Fruit fly (Drosophila melanogaster) whole organism, embryonic: ENCODE results near the gene Dus1.

Source experiments
- BtbVII ChIP-seq: fragments of 200-800 bp; sonication (Bioruptor generic); optimal IDR thresholded peaks from 3 replicates; lab custom pipeline; 2017; ENCODE audit warnings: missing biosample characterization, mild to moderate bottlenecking, missing genetic modification characterization
- CG10462 ChIP-seq: fragments of 200-800 bp; sonication (Bioruptor generic); optimal IDR thresholded peaks from 2 replicates; lab custom pipeline; 2016; ENCODE audit warnings: missing biosample characterization, missing genetic modification characterization
- CG10654 ChIP-seq: fragments of 200-800 bp; sonication (Bioruptor generic); optimal IDR thresholded peaks from 2 replicates; lab custom pipeline; 2016; ENCODE audit warnings: missing biosample characterization, missing genetic modification characterization
- CG10959 ChIP-seq: fragments of 200-800 bp; sonication (Bioruptor generic); IDR thresholded peaks from 2 replicates; pipeline ENCODE4 v1.3.6; 2022; ENCODE audit warnings: missing biosample characterization, missing genetic modification characterization
- CG11723 ChIP-seq: fragments of 200-800 bp; sonication (Bioruptor generic); optimal IDR thresholded peaks from 2 replicates; lab custom pipeline; 2017; ENCODE audit warnings: missing biosample characterization, mild to moderate bottlenecking, missing genetic modification characterization
- CG18476 ChIP-seq: fragments of 200-800 bp; sonication (Bioruptor generic); optimal IDR thresholded peaks from 2 replicates; lab custom pipeline; 2016; ENCODE audit warnings: missing biosample characterization, mild to moderate bottlenecking, missing genetic modification characterization
- CG2889 ChIP-seq: fragments of 200-800 bp; sonication (Bioruptor generic); IDR thresholded peaks from 3 replicates; pipeline ENCODE4 v1.3.6; 2022; ENCODE audit warnings: missing biosample characterization, missing genetic modification characterization
- CG3838 ChIP-seq: fragments of 200-800 bp; sonication (Bioruptor generic); optimal IDR thresholded peaks from 3 replicates; lab custom pipeline; 2016; ENCODE audit warnings: missing biosample characterization, missing genetic modification characterization
- CG3847 ChIP-seq: fragments of 200-800 bp; sonication (Bioruptor generic); IDR thresholded peaks from 2 replicates; pipeline ENCODE4 v1.3.6; 2022; ENCODE audit warnings: missing biosample characterization, missing genetic modification characterization
- CG4282 ChIP-seq: fragments of 200-800 bp; sonication (Bioruptor generic); optimal IDR thresholded peaks from 2 replicates; lab custom pipeline; 2016; ENCODE audit warnings: missing biosample characterization, missing genetic modification characterization
- CG4404 ChIP-seq: fragments of 200-800 bp; sonication (Bioruptor generic); IDR thresholded peaks from 2 replicates; pipeline ENCODE4 v1.3.6; 2022; ENCODE audit warnings: missing biosample characterization, missing genetic modification characterization
- CG4707 ChIP-seq: fragments of 200-800 bp; sonication (Bioruptor generic); optimal IDR thresholded peaks from 2 replicates; lab custom pipeline; 2018; ENCODE audit warnings: missing biosample characterization, mild to moderate bottlenecking, missing genetic modification characterization, moderate library complexity
- CG5180 ChIP-seq: fragments of 200-800 bp; sonication (Bioruptor generic); optimal IDR thresholded peaks from 3 replicates; lab custom pipeline; 2017; ENCODE audit warnings: missing biosample characterization, missing genetic modification characterization, mild to moderate bottlenecking, moderate library complexity, missing genetic modification reagents
- CG6765 ChIP-seq: fragments of 200-800 bp; sonication (Bioruptor generic); optimal IDR thresholded peaks from 3 replicates; lab custom pipeline; 2017; ENCODE audit warnings: missing biosample characterization, mild to moderate bottlenecking, missing genetic modification characterization
- CG6791 ChIP-seq: fragments of 200-800 bp; sonication (Bioruptor generic); IDR thresholded peaks from 3 replicates; pipeline ENCODE4 v1.3.6; 2022; ENCODE audit warnings: missing biosample characterization, missing genetic modification characterization; ENCODE audit not compliant: partially characterized antibody
- CG7928 ChIP-seq: fragments of 200-800 bp; sonication (Bioruptor generic); optimal IDR thresholded peaks from 2 replicates; lab custom pipeline; 2017; ENCODE audit warnings: missing biosample characterization, mild to moderate bottlenecking, missing genetic modification characterization
- CG8388 ChIP-seq: fragments of 200-800 bp; sonication (Bioruptor generic); optimal IDR thresholded peaks from 2 replicates; lab custom pipeline; 2019; ENCODE audit warnings: missing biosample characterization, mild to moderate bottlenecking, missing genetic modification characterization, moderate library complexity
- CkIIα-i1 ChIP-seq: fragments of 200-800 bp; sonication (Bioruptor generic); IDR thresholded peaks from 2 replicates; pipeline ENCODE4 v1.3.6; 2022; ENCODE audit warnings: missing biosample characterization, missing genetic modification characterization
- CoRest ChIP-seq: fragments of 200-800 bp; sonication (Bioruptor generic); optimal IDR thresholded peaks from 3 replicates; lab custom pipeline; 2018; ENCODE audit warnings: missing biosample characterization, mild to moderate bottlenecking, missing genetic modification characterization, moderate library complexity
- D ChIP-seq, 2 experiments: fragments of 200-800 bp in 1 of 2; fragments of >200 bp in 1 of 2; sonication (Bioruptor generic) in 1 of 2; optimal IDR thresholded peaks; 2 replicates in 1 of 2; 3 replicates in 1 of 2; lab custom pipeline; 2017; ENCODE audit warnings: mild to moderate bottlenecking in 1 of 2, missing biosample characterization in 1 of 2, missing genetic modification characterization in 1 of 2, missing genetic modification reagents in 1 of 2
- D19B ChIP-seq: fragments of 200-800 bp; sonication (Bioruptor generic); optimal IDR thresholded peaks from 2 replicates; lab custom pipeline; 2017; ENCODE audit warnings: missing biosample characterization, mild to moderate bottlenecking, missing genetic modification characterization
- Dbx ChIP-seq: fragments of 200-800 bp; sonication (Bioruptor generic); IDR thresholded peaks from 3 replicates; pipeline ENCODE4 v1.3.6; 2022; ENCODE audit warnings: missing biosample characterization, missing genetic modification characterization
- Fer3 ChIP-seq: fragments of 200-800 bp; sonication (Bioruptor generic); optimal IDR thresholded peaks from 2 replicates; lab custom pipeline; 2018; ENCODE audit warnings: missing biosample characterization, mild to moderate bottlenecking, missing genetic modification characterization, moderate library complexity
- H15 ChIP-seq: fragments of 200-800 bp; sonication (Bioruptor generic); IDR thresholded peaks from 3 replicates; pipeline ENCODE4 v1.3.6; 2022; ENCODE audit warnings: missing biosample characterization, missing genetic modification characterization
- Jarid2 ChIP-seq: fragments of 200-800 bp; sonication (Bioruptor generic); optimal IDR thresholded peaks from 3 replicates; lab custom pipeline; 2017; ENCODE audit warnings: mild to moderate bottlenecking, missing biosample characterization, missing genetic modification reagents, missing genetic modification characterization
- Lhr ChIP-seq: fragments of 200-800 bp; sonication (Bioruptor generic); optimal IDR thresholded peaks from 3 replicates; lab custom pipeline; 2017; ENCODE audit warnings: mild to moderate bottlenecking, missing biosample characterization, missing genetic modification reagents, missing genetic modification characterization
- Mes4 ChIP-seq: fragments of 200-800 bp; sonication (Bioruptor generic); optimal IDR thresholded peaks from 2 replicates; lab custom pipeline; 2016; ENCODE audit warnings: missing biosample characterization, missing genetic modification characterization
- NFAT ChIP-seq: fragments of 200-800 bp; sonication (Bioruptor generic); IDR thresholded peaks from 2 replicates; pipeline ENCODE4 v1.3.6; 2022; ENCODE audit warnings: missing biosample characterization, missing genetic modification characterization
- Neu2 ChIP-seq: fragments of 200-800 bp; sonication (Bioruptor generic); optimal IDR thresholded peaks from 3 replicates; lab custom pipeline; 2016; ENCODE audit warnings: missing biosample characterization, missing genetic modification characterization, borderline replicate concordance
- Ssrp ChIP-seq: fragments of 200-800 bp; sonication (Bioruptor generic); optimal IDR thresholded peaks from 2 replicates; lab custom pipeline; 2018; ENCODE audit warnings: missing biosample characterization, mild to moderate bottlenecking, missing genetic modification characterization, moderate library complexity
- ac ChIP-seq: fragments of 200-800 bp; sonication (Bioruptor generic); optimal IDR thresholded peaks from 3 replicates; lab custom pipeline; 2017; ENCODE audit warnings: missing biosample characterization, mild to moderate bottlenecking, missing genetic modification characterization
- amos ChIP-seq: fragments of 200-800 bp; sonication (Bioruptor generic); IDR thresholded peaks from 2 replicates; pipeline ENCODE4 v1.3.6; 2022; ENCODE audit warnings: missing biosample characterization, missing genetic modification characterization; ENCODE audit not compliant: partially characterized antibody
- bbx ChIP-seq: fragments of 200-800 bp; sonication (Bioruptor generic); IDR thresholded peaks from 2 replicates; pipeline ENCODE4 v1.3.6; 2022; ENCODE audit warnings: missing biosample characterization, missing genetic modification characterization; ENCODE audit not compliant: partially characterized antibody
- bcd ChIP-seq: fragments of 200-800 bp; sonication (Bioruptor generic); optimal IDR thresholded peaks from 2 replicates; lab custom pipeline; 2017; ENCODE audit warnings: missing biosample characterization, mild to moderate bottlenecking, missing genetic modification characterization
- bsh ChIP-seq, 2 experiments: fragments of 200-800 bp; sonication (Bioruptor generic); optimal IDR thresholded peaks; 2 replicates each; lab custom pipeline; 2017 to 2018; ENCODE audit warnings: mild to moderate bottlenecking in 2 of 2, missing biosample characterization in 2 of 2, missing genetic modification characterization in 2 of 2, moderate library complexity in 1 of 2
- da ChIP-seq: fragments of 200-800 bp; sonication (Bioruptor generic); optimal IDR thresholded peaks from 2 replicates; lab custom pipeline; 2016; ENCODE audit warnings: missing biosample characterization, missing genetic modification characterization
- fd64A ChIP-seq: fragments of 200-800 bp; sonication (Bioruptor generic); optimal IDR thresholded peaks from 3 replicates; lab custom pipeline; 2018; ENCODE audit warnings: missing biosample characterization, mild to moderate bottlenecking, missing genetic modification characterization
- ftz-f1 ChIP-seq: fragments of 200-800 bp; sonication (Bioruptor generic); optimal IDR thresholded peaks from 2 replicates; lab custom pipeline; 2016; ENCODE audit warnings: missing biosample characterization, missing genetic modification characterization
- ham ChIP-seq: fragments of 200-800 bp; sonication (Bioruptor generic); IDR thresholded peaks from 2 replicates; pipeline ENCODE4 v1.3.6; 2022; ENCODE audit warnings: missing biosample characterization, missing genetic modification characterization
- hth ChIP-seq: fragments of >200 bp; optimal IDR thresholded peaks from 2 replicates; lab custom pipeline; 2017; ENCODE audit warnings: inconsistent platforms
- jumu ChIP-seq: fragments of 200-800 bp; sonication (Bioruptor generic); optimal IDR thresholded peaks from 3 replicates; lab custom pipeline; 2016; ENCODE audit warnings: missing biosample characterization, missing genetic modification characterization
- kay ChIP-seq: fragments of 200-800 bp; sonication (Bioruptor generic); optimal IDR thresholded peaks from 2 replicates; lab custom pipeline; 2016; ENCODE audit warnings: missing biosample characterization, missing genetic modification characterization
- klu ChIP-seq: fragments of 200-800 bp; sonication (Bioruptor generic); IDR thresholded peaks from 2 replicates; pipeline ENCODE4 v1.3.6; 2022; ENCODE audit warnings: missing biosample characterization, missing genetic modification characterization
- lola ChIP-seq, 3 experiments: fragments of >200 bp in 2 of 3; fragments of 200-800 bp in 1 of 3; sonication (Bioruptor generic) in 1 of 3; optimal IDR thresholded peaks; 2 replicates each; lab custom pipeline; 2017 to 2019; ENCODE audit warnings: missing biosample characterization in 3 of 3, missing genetic modification characterization in 3 of 3, mild to moderate bottlenecking in 1 of 3, moderate library complexity in 1 of 3
- onecut ChIP-seq: fragments of 200-800 bp; sonication (Bioruptor generic); IDR thresholded peaks from 2 replicates; pipeline ENCODE4 v1.3.6; 2022; ENCODE audit warnings: missing biosample characterization, missing genetic modification characterization
- pzg ChIP-seq: fragments of 200-800 bp; sonication (Bioruptor generic); optimal IDR thresholded peaks from 3 replicates; lab custom pipeline; 2018; ENCODE audit warnings: missing biosample characterization, mild to moderate bottlenecking, missing genetic modification characterization, moderate library complexity
- ranshi ChIP-seq: fragments of 200-800 bp; sonication (Bioruptor generic); IDR thresholded peaks from 2 replicates; pipeline ENCODE4 v1.3.6; 2022; ENCODE audit warnings: missing biosample characterization, missing genetic modification characterization
- schlank ChIP-seq: fragments of 200-800 bp; sonication (Bioruptor generic); optimal IDR thresholded peaks from 2 replicates; lab custom pipeline; 2018; ENCODE audit warnings: missing biosample characterization, mild to moderate bottlenecking, missing genetic modification characterization
- sug ChIP-seq: fragments of 200-800 bp; optimal IDR thresholded peaks from 2 replicates; lab custom pipeline; 2019; ENCODE audit warnings: missing biosample characterization, mild to moderate bottlenecking, missing genetic modification characterization, moderate library complexity
- wor ChIP-seq: fragments of 200-800 bp; sonication (Bioruptor generic); IDR thresholded peaks from 2 replicates; pipeline ENCODE4 v1.3.6; 2022; ENCODE audit warnings: missing biosample characterization, missing genetic modification characterization

The Dus1 gene

dm6 chr2L:283071-283482, 11.5 kb upstream of the Dus1 start, which contains the start of gene CG11601 (continued):
- TF ChIP-seq lola (GFP tag; optimal IDR thresholded peaks at IDR 0.05; lab: Kevin White, UChicago) = peak in 1 of 3 experiments; percentile 24
- peak; percentile 59 for TF ChIP-seq CG4282 (GFP tag; lab: Kevin White, UChicago)
- peak; percentile 21 for TF ChIP-seq kay (GFP tag; lab: Kevin White, UChicago)
- no peak for TF ChIP-seq ham (GFP tag; lab: Robert Waterston, UW)
- no peak for TF ChIP-seq Fer3 (tag; lab: Kevin White, UChicago)
- TF ChIP-seq H15 (GFP tag; lab: Robert Waterston, UW) = no peak
- TF ChIP-seq CG4707 (GFP tag; lab: Kevin White, UChicago) = no peak
- TF ChIP-seq jumu (GFP tag; lab: Kevin White, UChicago) = no peak
- TF ChIP-seq CG10959 = no peak
- no peak for TF ChIP-seq CG6791 (GFP tag; lab: Robert Waterston, UW)
- TF ChIP-seq bbx = peak; percentile 33; the same call in 1 of the 2 replicates
- no peak for TF ChIP-seq CG5180 (GFP tag; lab: Kevin White, UChicago)
- no peak for TF ChIP-seq schlank
- no peak for TF ChIP-seq fd64A (GFP tag; lab: Kevin White, UChicago)
- TF ChIP-seq CG3838 (GFP tag; lab: Kevin White, UChicago) = no peak
- TF ChIP-seq Dbx (GFP tag; lab: Robert Waterston, UW) = peak; percentile 62; the same call in 2 of the 3 replicates
- TF ChIP-seq bcd (GFP tag; lab: Kevin White, UChicago) = peak; percentile 46
- no peak for TF ChIP-seq ac (GFP tag; lab: Kevin White, UChicago)
- TF ChIP-seq ranshi (GFP tag; lab: Robert Waterston, UW) = no peak
- no peak for TF ChIP-seq BtbVII (GFP tag; lab: Kevin White, UChicago)
- TF ChIP-seq CG4404 (GFP tag; lab: Robert Waterston, UW) = no peak
- TF ChIP-seq Ssrp (tag; lab: Kevin White, UChicago) = peak; percentile 11
- TF ChIP-seq amos (GFP tag; lab: Robert Waterston, UW) = peak; percentile 31; the same call in 1 of the 2 replicates
- no peak for TF ChIP-seq Neu2
- no peak for TF ChIP-seq CG10462 (GFP tag; lab: Kevin White, UChicago)
- no peak for TF ChIP-seq Lhr (GFP tag; lab: Kevin White, UChicago)
- peak; percentile 71 for TF ChIP-seq pzg (GFP tag; lab: Kevin White, UChicago)
- peak in 1 of 2 experiments; percentile 39 for TF ChIP-seq bsh (GFP tag; optimal IDR thresholded peaks at IDR 0.05; lab: Kevin White, UChicago)
- peak; percentile 39 for TF ChIP-seq sug (tag; lab: Kevin White, UChicago)
- TF ChIP-seq hth = no peak
- no peak for TF ChIP-seq CG6765 (GFP tag; lab: Kevin White, UChicago)
- TF ChIP-seq klu = no peak
- no peak for TF ChIP-seq CG10654 (GFP tag; lab: Kevin White, UChicago)
- no peak for TF ChIP-seq CG2889 (GFP tag; lab: Robert Waterston, UW)
- no peak for TF ChIP-seq CkIIα-i1
- peak; percentile 63 for TF ChIP-seq NFAT
- no peak for TF ChIP-seq ftz-f1 (GFP tag; lab: Kevin White, UChicago)
- no peak for TF ChIP-seq wor
- TF ChIP-seq CG11723 (GFP tag; lab: Kevin White, UChicago) = no peak
- peak; percentile 20 for TF ChIP-seq Mes4 (GFP tag; lab: Kevin White, UChicago)
- TF ChIP-seq CG7928 (GFP tag; lab: Kevin White, UChicago) = no peak
- TF ChIP-seq CoRest (tag; lab: Kevin White, UChicago) = peak; percentile 39
- TF ChIP-seq Jarid2 = no peak
- no peak for TF ChIP-seq CG18476 (GFP tag; lab: Kevin White, UChicago)
- TF ChIP-seq onecut (GFP tag; lab: Robert Waterston, UW) = peak; percentile 47
- TF ChIP-seq CG3847 (GFP tag; lab: Robert Waterston, UW) = peak; percentile 43; the same call in 1 of the 2 replicates
- TF ChIP-seq D19B (GFP tag; lab: Kevin White, UChicago) = no peak
- TF ChIP-seq D (optimal IDR thresholded peaks at IDR 0.05; lab: Kevin White, UChicago) = no peak
- no peak for TF ChIP-seq D (GFP tag; optimal IDR thresholded peaks at IDR 0.05; lab: Kevin White, UChicago)
- TF ChIP-seq CG8388 (GFP tag; lab: Kevin White, UChicago) = no peak
- no peak for TF ChIP-seq da
